Worm (Caenorhabditis elegans): ENCODE measurements around the gene fbxb-78.

Gene fbxb-78

ce11 chrIV:4742480-4742879, 5.1 kb downstream of the fbxb-78 start:
- no peak for TF ChIP-seq aptf-2 (GFP tag; conservative IDR thresholded peaks at IDR 0.05)
- no peak for TF ChIP-seq attf-6 (GFP tag; IDR thresholded peaks at IDR 0.05)
- TF ChIP-seq attf-3 (GFP tag; conservative IDR thresholded peaks at IDR 0.05) = no peak
- no peak for TF ChIP-seq mcd-1 (GFP tag; IDR thresholded peaks at IDR 0.05)
- TF ChIP-seq rpc-1 (optimal IDR thresholded peaks at IDR 0.05) = no peak
- TF ChIP-seq rpc-1 (tag; optimal IDR thresholded peaks at IDR 0.05) = no peak
- no peak for TF ChIP-seq hmg-20 (GFP tag; IDR thresholded peaks at IDR 0.05)
- TF ChIP-seq dpl-1 (GFP tag; optimal IDR thresholded peaks at IDR 0.05) = no peak
- no peak for TF ChIP-seq nhr-120 (GFP tag; IDR thresholded peaks at IDR 0.05)
- no peak for TF ChIP-seq Y95B8A.8 (GFP tag; IDR thresholded peaks at IDR 0.05)
- no peak for TF ChIP-seq snpc-3.4 (tag; optimal IDR thresholded peaks at IDR 0.05)
- no peak for TF ChIP-seq bed-2 (GFP tag; IDR thresholded peaks at IDR 0.05)

ce11 chrIV:4744167-4744566, 6.8 kb downstream of the fbxb-78 start, which contains the start of gene hoe-1:
Gene hoe-1, minus strand, starts transcription at chrIV:4744267.
- TF ChIP-seq Y56A3A.18 (GFP tag; IDR thresholded peaks at IDR 0.05) (no peak), F39B2.1 (GFP tag; IDR thresholded peaks at IDR 0.05) (no peak), ZK185.1 (tag; optimal IDR thresholded peaks at IDR 0.05; ENCODE audit: poor library complexity, severe bottlenecking) (no peak), snpc-4 (GFP tag; optimal IDR thresholded peaks at IDR 0.05) (no peak), snpc-4 (tag; optimal IDR thresholded peaks at IDR 0.05) (peak in 1 of 4 experiments; percentile 42), mcd-1 (GFP tag; IDR thresholded peaks at IDR 0.05) (no peak), Y95B8A.8 (GFP tag; IDR thresholded peaks at IDR 0.05) (no peak), T07F8.4 (tag; optimal IDR thresholded peaks at IDR 0.05) (no peak), gei-17 (GFP tag; optimal IDR thresholded peaks at IDR 0.05) (no peak), F49E8.2 (tag; optimal IDR thresholded peaks at IDR 0.05; ENCODE audit: insufficient read depth) (peak; percentile 26), ceh-100 (GFP tag; IDR thresholded peaks at IDR 0.05) (0 out of 2 replicates have a peak, but pooled peaks have one; percentile 32), snpc-3.4 (tag; optimal IDR thresholded peaks at IDR 0.05) (peak; percentile 50), unc-62 (GFP tag; optimal IDR thresholded peaks at IDR 0.05) (no peak), attf-6 (GFP tag; IDR thresholded peaks at IDR 0.05) (peak; percentile 8; the same call in 1 of the 2 replicates), Y53G8AR.9 (GFP tag; conservative IDR thresholded peaks at IDR 0.05) (0 out of 2 replicates have a peak, but pooled peaks have one; percentile 64), hsf-1 (GFP tag; IDR thresholded peaks at IDR 0.05) (0 out of 2 replicates have a peak, but pooled peaks have one; percentile 34), hlh-12 (tag; optimal IDR thresholded peaks at IDR 0.05) (no peak), lin-26 (GFP tag; IDR thresholded peaks at IDR 0.05) (0 out of 2 replicates have a peak, but pooled peaks have one; percentile 48), bed-1 (GFP tag; IDR thresholded peaks at IDR 0.05) (no peak), tbp1 (GFP tag; optimal IDR thresholded peaks at IDR 0.05) (no peak), cebp-2 (GFP tag; IDR thresholded peaks at IDR 0.05) (no peak), ztf-18 (tag; optimal IDR thresholded peaks at IDR 0.05) (peak; percentile 70), ztf-25 (GFP tag; IDR thresholded peaks at IDR 0.05) (no peak), sea-2 (GFP tag; IDR thresholded peaks at IDR 0.05) (no peak), ztf-22 (GFP tag; optimal IDR thresholded peaks at IDR 0.05) (no peak), aptf-3 (GFP tag; IDR thresholded peaks at IDR 0.05) (no peak), madf-8 (GFP tag; conservative IDR thresholded peaks at IDR 0.05) (no peak), madf-6 (GFP tag; IDR thresholded peaks at IDR 0.05) (0 out of 2 replicates have a peak, but pooled peaks have one; percentile 10), F57A8.1 (GFP tag; optimal IDR thresholded peaks at IDR 0.05) (no peak)

DNA sequence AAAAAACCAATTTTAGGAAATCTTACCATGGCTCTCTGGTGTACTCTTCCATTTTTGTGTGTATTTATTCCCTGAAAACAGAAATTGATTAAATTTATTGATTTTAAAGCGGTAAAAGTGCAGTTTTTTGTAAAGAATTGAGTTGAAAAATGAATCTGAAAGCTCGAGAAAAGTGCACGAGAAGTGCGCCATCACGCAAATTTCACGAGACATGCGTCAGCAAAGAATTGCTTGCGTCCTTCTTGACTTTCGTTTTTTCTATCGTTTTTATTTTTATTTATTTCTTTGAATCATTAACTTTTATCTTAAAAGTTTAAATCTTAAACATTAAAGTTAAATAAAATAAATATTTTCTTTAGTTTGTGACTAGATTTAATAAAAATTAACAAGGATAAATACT, 8.1 kb downstream of the fbxb-78 start, which contains the start of gene timm-17B.1:
timm-17B.1 (minus strand) TSS at position 71 of the 400 bp plus-strand sequence.
- TF ChIP-seq B0019.2 (GFP tag; conservative IDR thresholded peaks at IDR 0.05) = no peak
- peak; percentile 10; the same call in 1 of the 2 replicates for TF ChIP-seq madf-8 (GFP tag; conservative IDR thresholded peaks at IDR 0.05)
- peak in 1 of 2 experiments; percentile 14 for TF ChIP-seq let-607 (tag; optimal IDR thresholded peaks at IDR 0.05)
- TF ChIP-seq B0035.1 (tag; optimal IDR thresholded peaks at IDR 0.05) = no peak
- TF ChIP-seq cebp-1 (GFP tag; IDR thresholded peaks at IDR 0.05) = no peak
- TF ChIP-seq cebp-1 (tag; optimal IDR thresholded peaks at IDR 0.05) = peak; percentile 62
- TF ChIP-seq B0336.3 (GFP tag; IDR thresholded peaks at IDR 0.05) = 0 out of 2 replicates have a peak, but pooled peaks have one; percentile 50
- TF ChIP-seq lir-1 (GFP tag; conservative IDR thresholded peaks at IDR 0.05) = no peak
- no peak for TF ChIP-seq nfya-2 (GFP tag; IDR thresholded peaks at IDR 0.05)
- TF ChIP-seq hsf-1 (GFP tag; IDR thresholded peaks at IDR 0.05) = no peak
- no peak for TF ChIP-seq snpc-1.3 (tag; optimal IDR thresholded peaks at IDR 0.05; ENCODE audit: insufficient read depth)
- TF ChIP-seq atf-7 (tag; optimal IDR thresholded peaks at IDR 0.05) = no peak

Measured in whole organism, young adult.